Fruit fly (Drosophila melanogaster): ENCODE results near the gene spidey.

Gene spidey

DNA sequence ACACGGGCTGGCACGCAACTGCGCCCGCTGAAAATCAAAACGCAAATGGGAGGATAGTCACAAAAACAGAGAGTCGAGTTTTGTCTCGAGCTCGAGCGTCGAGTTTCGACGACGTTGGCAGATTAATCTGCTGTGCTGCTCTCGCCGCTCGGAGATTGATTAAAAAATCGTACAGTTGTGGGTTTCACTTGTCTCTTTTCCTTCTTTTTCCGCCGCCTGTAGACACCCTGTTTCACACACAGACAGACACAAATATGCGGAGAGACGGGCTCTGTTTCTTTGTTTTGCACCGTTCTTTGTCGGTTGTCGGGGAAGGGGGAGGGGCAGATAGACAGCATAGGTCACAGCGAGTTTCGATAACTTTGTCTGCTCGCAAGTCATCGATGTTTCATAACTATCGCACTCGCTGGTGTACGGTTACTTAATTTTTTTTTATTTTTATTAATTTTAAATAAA lies 38.2 kb downstream of the spidey start, which contains the start of gene orion (continued):
- peak; percentile 84 for TF ChIP-seq Eip78C (GFP tag)
- peak; percentile 17 for TF ChIP-seq lz (GFP tag; optimal IDR thresholded peaks at IDR 0.05)
- peak; percentile 55 for TF ChIP-seq dac (GFP tag; optimal IDR thresholded peaks at IDR 0.05)
- TF ChIP-seq CG8632 (GFP tag; optimal IDR thresholded peaks at IDR 0.05) = peak; percentile 31
- TF ChIP-seq cyc (GFP tag; optimal IDR thresholded peaks at IDR 0.05) = no peak
- TF ChIP-seq acj6 (GFP tag; optimal IDR thresholded peaks at IDR 0.05) = no peak
- TF ChIP-seq CG9139 (GFP tag; optimal IDR thresholded peaks at IDR 0.05) = peak; percentile 88
- peak; percentile 34 for TF ChIP-seq esn (GFP tag; optimal IDR thresholded peaks at IDR 0.05)
- TF ChIP-seq CG4318 (GFP tag; optimal IDR thresholded peaks at IDR 0.05) = no peak
- TF ChIP-seq dsx (GFP tag; optimal IDR thresholded peaks at IDR 0.05; ENCODE audit: poor library complexity, severe bottlenecking) = peak; percentile 87
- TF ChIP-seq CG10669 (GFP tag; optimal IDR thresholded peaks at IDR 0.05) = no peak
- peak; percentile 99 for TF ChIP-seq svp (GFP tag)
- TF ChIP-seq CG32006 (GFP tag; optimal IDR thresholded peaks at IDR 0.05) = no peak
- no peak for TF ChIP-seq Met (GFP tag; optimal IDR thresholded peaks at IDR 0.05)
- TF ChIP-seq Hr39 (GFP tag; optimal IDR thresholded peaks at IDR 0.05) = no peak
- TF ChIP-seq Sox14 (GFP tag; optimal IDR thresholded peaks at IDR 0.05) = peak; percentile 92
- peak; percentile 87 for TF ChIP-seq CG1621 (tag; optimal IDR thresholded peaks at IDR 0.05)
- peak; percentile 83 for TF ChIP-seq CG6808 (GFP tag; optimal IDR thresholded peaks at IDR 0.05)
- peak; percentile 71 for TF ChIP-seq Ets96B (tag; optimal IDR thresholded peaks at IDR 0.05)
- TF ChIP-seq CG34406 (GFP tag; optimal IDR thresholded peaks at IDR 0.05) = peak; percentile 16
- TF ChIP-seq CG15336 (GFP tag; IDR thresholded peaks at IDR 0.05) = peak; percentile 59; the same call in 1 of the 2 replicates
- no peak for TF ChIP-seq net (GFP tag; optimal IDR thresholded peaks at IDR 0.05)
- no peak for TF ChIP-seq Blimp-1 (GFP tag; optimal IDR thresholded peaks at IDR 0.05)
- TF ChIP-seq Gug (GFP tag; IDR thresholded peaks at IDR 0.05) = no peak
- no peak for TF ChIP-seq spab (GFP tag; optimal IDR thresholded peaks at IDR 0.05)
- no peak for TF ChIP-seq CG10631 (GFP tag; optimal IDR thresholded peaks at IDR 0.05)
- TF ChIP-seq Sox15 (GFP tag; optimal IDR thresholded peaks at IDR 0.05) = no peak
- TF ChIP-seq ss (GFP tag; optimal IDR thresholded peaks at IDR 0.05) = peak; percentile 93 to 94
- TF ChIP-seq salr (GFP tag; optimal IDR thresholded peaks at IDR 0.05) = peak in 1 of 2 experiments; percentile 58
- no peak for TF ChIP-seq CG11294 (GFP tag; IDR thresholded peaks at IDR 0.05)
- TF ChIP-seq CG11762 (GFP tag; optimal IDR thresholded peaks at IDR 0.05; ENCODE audit: insufficient read depth) = peak; percentile 8
- no peak for TF ChIP-seq fd85E (GFP tag; optimal IDR thresholded peaks at IDR 0.05)

DNA sequence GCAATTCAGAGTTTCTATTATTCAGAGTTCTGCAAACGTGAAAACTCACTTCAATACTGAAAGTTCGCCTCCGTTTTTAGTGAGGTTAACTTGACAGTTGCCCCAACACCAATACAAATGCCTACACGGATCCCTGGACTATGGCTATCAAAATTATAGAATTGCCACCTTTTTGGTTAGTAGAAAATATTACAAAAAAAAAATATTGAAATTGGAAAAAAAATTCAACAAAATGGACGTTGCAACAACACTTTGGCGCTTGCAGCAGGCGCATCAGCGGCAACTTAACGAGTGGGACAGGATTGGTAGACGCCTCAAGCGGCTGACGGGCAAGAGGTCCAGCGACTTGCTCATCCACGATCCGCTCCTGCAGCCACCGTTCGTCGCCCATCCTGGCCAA lies 47.2 kb downstream of the spidey start, which contains the start of the genes CG15332 and CG15330:
Gene CG15332 (minus strand): TSS at position 101 of the 400 bp plus-strand sequence.
Gene CG15330 (plus strand): TSS at position 175 of the 400 bp plus-strand sequence.
- no peak for TF ChIP-seq CG8632 (GFP tag; optimal IDR thresholded peaks at IDR 0.05)
- TF ChIP-seq Eip75B (GFP tag; optimal IDR thresholded peaks at IDR 0.05) = no peak
- no peak for TF ChIP-seq vri (GFP tag; optimal IDR thresholded peaks at IDR 0.05)
- TF ChIP-seq CG9139 (GFP tag; optimal IDR thresholded peaks at IDR 0.05) = no peak
- TF ChIP-seq esn (GFP tag; optimal IDR thresholded peaks at IDR 0.05) = no peak
- TF ChIP-seq Hr4 (GFP tag; optimal IDR thresholded peaks at IDR 0.05) = no peak
- no peak for TF ChIP-seq Sox102F (GFP tag; optimal IDR thresholded peaks at IDR 0.05)
- TF ChIP-seq CG8319 (GFP tag; optimal IDR thresholded peaks at IDR 0.05) = no peak
- TF ChIP-seq CG6808 (GFP tag; optimal IDR thresholded peaks at IDR 0.05) = no peak
- no peak for TF ChIP-seq CG16779 (tag; optimal IDR thresholded peaks at IDR 0.05)
- no peak for TF ChIP-seq Met (GFP tag; optimal IDR thresholded peaks at IDR 0.05)
- no peak for TF ChIP-seq spab (GFP tag; optimal IDR thresholded peaks at IDR 0.05)
- no peak for TF ChIP-seq Sox15 (GFP tag; optimal IDR thresholded peaks at IDR 0.05)
- no peak for TF ChIP-seq CG11294 (GFP tag; IDR thresholded peaks at IDR 0.05)
- TF ChIP-seq Lpt (GFP tag; optimal IDR thresholded peaks at IDR 0.05) = no peak
- TF ChIP-seq CG1621 (tag; optimal IDR thresholded peaks at IDR 0.05) = no peak
- no peak for TF ChIP-seq fd59A (GFP tag; optimal IDR thresholded peaks at IDR 0.05)
- no peak for TF ChIP-seq Ets21C (GFP tag; optimal IDR thresholded peaks at IDR 0.05)
